Fruit fly (Drosophila melanogaster) whole organism, prepupa: Measurements from ENCODE around the gene CG4374.

ENCODE experiments used
- CG10631 ChIP-seq: fragments of 200-800 bp; sonication (Bioruptor generic); optimal IDR thresholded peaks from 2 replicates; lab custom pipeline; 2016; ENCODE audit warnings: missing biosample characterization, missing genetic modification characterization
- Lpt ChIP-seq: fragments of 200-800 bp; sonication (Bioruptor generic); optimal IDR thresholded peaks from 3 replicates; lab custom pipeline; 2016; ENCODE audit warnings: missing biosample characterization, missing genetic modification characterization
- achi ChIP-seq: fragments of 200-800 bp; sonication (Bioruptor generic); optimal IDR thresholded peaks from 3 replicates; lab custom pipeline; 2016; ENCODE audit warnings: missing biosample characterization, missing genetic modification characterization

- TF ChIP-seq CG10631 (GFP tag; lab: Kevin White, UChicago), result no peak
- peak; percentile 1 for TF ChIP-seq achi
- TF ChIP-seq Lpt (GFP tag; lab: Kevin White, UChicago), result no peak
These were observed 104.5 kb downstream of the CG4374 start for dm6 chr3R:23367540-23367939.
